Worm (Caenorhabditis elegans) whole organism, late embryonic: ENCODE measurements around the gene fbxb-11.
"Not testable (repeated sequence)": the region's sequence is repeated elsewhere in the genome, so short reads cannot be mapped to it uniquely, and the experiment has no call there.

ENCODE experiments used
- F13H6.1 ChIP-seq: sonication (generic microtip); optimal IDR thresholded peaks from 2 replicates; lab custom pipeline; 2016; ENCODE audit warnings: missing genetic modification characterization, missing compliant biosample characterization
- ceh-45 ChIP-seq: fragments of 200-800 bp; sonication (Bioruptor generic); IDR thresholded peaks from 2 replicates; pipeline ENCODE4 v1.3.6; 2022; ENCODE audit warnings: missing genetic modification reagents, missing genetic modification characterization, missing compliant biosample characterization
- dmd-4 ChIP-seq: sonication (generic microtip); optimal IDR thresholded peaks from 2 replicates; lab custom pipeline; 2016; ENCODE audit warnings: borderline replicate concordance, missing genetic modification characterization, missing compliant biosample characterization
- hlh-6 ChIP-seq: sonication (generic microtip); optimal IDR thresholded peaks from 2 replicates; lab custom pipeline; 2016; ENCODE audit warnings: missing genotype, missing genetic modification characterization, missing compliant biosample characterization
- hlh-8 ChIP-seq: sonication (generic microtip); optimal IDR thresholded peaks from 2 replicates; lab custom pipeline; 2016; ENCODE audit warnings: missing genotype, missing genetic modification characterization, missing compliant biosample characterization

- not testable (repeated sequence) for TF ChIP-seq dmd-4 (tag; lab: Kevin White, UChicago); ceh-45; hlh-6; hlh-8; F13H6.1
Measured at ce11 chrII:1775234-1775633, 50.8 kb downstream of the fbxb-11 start, which contains the start of gene F36H5.14.
